Fruit fly (Drosophila melanogaster) whole organism, wandering third instar larva: ENCODE results near the gene CG12362.

Experiments used
- CG32264 ChIP-seq: fragments of 200-800 bp; sonication (Bioruptor generic); optimal IDR thresholded peaks from 2 replicates; lab custom pipeline; 2016; ENCODE audit warnings: missing biosample characterization, missing genetic modification characterization
- CG9705 ChIP-seq: fragments of 200-800 bp; sonication (Bioruptor generic); optimal IDR thresholded peaks from 2 replicates; lab custom pipeline; 2018; ENCODE audit warnings: missing biosample characterization, mild to moderate bottlenecking, missing genetic modification characterization
- CrebA ChIP-seq: fragments of 200-800 bp; sonication (Bioruptor generic); optimal IDR thresholded peaks from 2 replicates; lab custom pipeline; 2016; ENCODE audit warnings: missing biosample characterization, mild to moderate bottlenecking, missing genetic modification characterization, borderline replicate concordance
- Dif ChIP-seq: fragments of 200-275, 200-300 bp; sonication (Bioruptor generic); optimal IDR thresholded peaks from 2 replicates; lab custom pipeline; 2018; ENCODE audit warnings: missing biosample characterization, missing genetic modification characterization; ENCODE audit not compliant: partially characterized antibody
- GATAd ChIP-seq: sonication (Bioruptor generic); optimal IDR thresholded peaks from 2 replicates; lab custom pipeline; 2016; ENCODE audit warnings: missing biosample characterization, missing genetic modification characterization
- Hnf4 ChIP-seq: fragments of 200-800 bp; sonication (Bioruptor generic); optimal IDR thresholded peaks from 2 replicates; lab custom pipeline; 2016; ENCODE audit warnings: missing biosample characterization, mild to moderate bottlenecking, missing genetic modification characterization
- Hr78 ChIP-seq: fragments of >200 bp; optimal IDR thresholded peaks from 2 replicates; lab custom pipeline; 2017; ENCODE audit warnings: missing biosample characterization, missing genetic modification characterization
- Hr83 ChIP-seq: fragments of 200-300 bp; sonication (Bioruptor generic); optimal IDR thresholded peaks from 2 replicates; lab custom pipeline; 2016; ENCODE audit warnings: missing biosample characterization, mild to moderate bottlenecking, missing genetic modification characterization, moderate library complexity; ENCODE audit not compliant: poor library complexity, severe bottlenecking
- Jra ChIP-seq: sonication (Bioruptor generic); optimal IDR thresholded peaks from 2 replicates; lab custom pipeline; 2016; ENCODE audit warnings: missing biosample characterization, missing genetic modification characterization
- Mio ChIP-seq: sonication (Bioruptor generic); optimal IDR thresholded peaks from 2 replicates; lab custom pipeline; 2016; ENCODE audit warnings: missing biosample characterization, missing genetic modification characterization
- Myc ChIP-seq: fragments of >200 bp; optimal IDR thresholded peaks from 2 replicates; lab custom pipeline; 2017
- Vsx2 ChIP-seq: fragments of 200-300, 225-300 bp; sonication (Bioruptor generic); optimal IDR thresholded peaks from 2 replicates; lab custom pipeline; 2018; ENCODE audit warnings: missing biosample characterization, missing genetic modification characterization; ENCODE audit not compliant: partially characterized antibody
- br ChIP-seq: fragments of 200-800 bp; sonication (Bioruptor generic); optimal IDR thresholded peaks from 2 replicates; lab custom pipeline; 2016; ENCODE audit warnings: missing biosample characterization, missing genetic modification characterization
- dl ChIP-seq, 2 experiments: fragments of 175-275, 200-275 bp in 1 of 2; fragments of 200-275 bp in 1 of 2; sonication (Bioruptor generic); optimal IDR thresholded peaks; lab custom pipeline; 2018; ENCODE audit warnings: mild to moderate bottlenecking in 2 of 2, missing biosample characterization in 2 of 2, missing genetic modification characterization in 2 of 2, moderate library complexity in 2 of 2; ENCODE audit not compliant: partially characterized antibody in 2 of 2, insufficient read depth in 1 of 2
- ey ChIP-seq: fragments of 200-800 bp; sonication (Bioruptor generic); optimal IDR thresholded peaks from 2 replicates; lab custom pipeline; 2016; ENCODE audit warnings: missing biosample characterization, missing genetic modification characterization
- foxo ChIP-seq, 2 experiments: fragments of 200-800 bp; sonication (Bioruptor generic); optimal IDR thresholded peaks; 2 replicates in 1 of 2; 3 replicates in 1 of 2; lab custom pipeline; 2016 to 2017; ENCODE audit warnings: missing biosample characterization in 2 of 2, missing genetic modification characterization in 2 of 2
- fru ChIP-seq: fragments of 200-800 bp; sonication (Bioruptor generic); optimal IDR thresholded peaks from 3 replicates; lab custom pipeline; 2016; ENCODE audit warnings: missing biosample characterization, mild to moderate bottlenecking, missing genetic modification characterization
- h ChIP-seq: fragments of 200-800 bp; sonication (Bioruptor generic); optimal IDR thresholded peaks from 3 replicates; lab custom pipeline; 2016; ENCODE audit warnings: missing biosample characterization, mild to moderate bottlenecking, missing genetic modification characterization
- lola ChIP-seq: fragments of >200 bp; optimal IDR thresholded peaks from 2 replicates; lab custom pipeline; 2017; ENCODE audit warnings: missing biosample characterization, missing genetic modification characterization
- psq ChIP-seq: fragments of 200-800 bp; sonication (Bioruptor generic); optimal IDR thresholded peaks from 3 replicates; lab custom pipeline; 2017; ENCODE audit warnings: missing biosample characterization, mild to moderate bottlenecking, missing genetic modification characterization, moderate library complexity
- sv ChIP-seq: fragments of 200-800 bp; sonication (Bioruptor generic); optimal IDR thresholded peaks from 3 replicates; lab custom pipeline; 2016; ENCODE audit warnings: missing biosample characterization, missing genetic modification characterization
- tai ChIP-seq: sonication (Bioruptor generic); optimal IDR thresholded peaks from 2 replicates; lab custom pipeline; 2016; ENCODE audit warnings: missing biosample characterization, missing genetic modification characterization
- usp ChIP-seq: fragments of >200 bp; optimal IDR thresholded peaks from 2 replicates; lab custom pipeline; 2017; ENCODE audit warnings: missing biosample characterization, missing genetic modification characterization
- woc ChIP-seq: sonication (Bioruptor generic); optimal IDR thresholded peaks from 2 replicates; lab custom pipeline; 2016; ENCODE audit warnings: missing biosample characterization, mild to moderate bottlenecking, missing genetic modification characterization

The CG12362 gene

DNA sequence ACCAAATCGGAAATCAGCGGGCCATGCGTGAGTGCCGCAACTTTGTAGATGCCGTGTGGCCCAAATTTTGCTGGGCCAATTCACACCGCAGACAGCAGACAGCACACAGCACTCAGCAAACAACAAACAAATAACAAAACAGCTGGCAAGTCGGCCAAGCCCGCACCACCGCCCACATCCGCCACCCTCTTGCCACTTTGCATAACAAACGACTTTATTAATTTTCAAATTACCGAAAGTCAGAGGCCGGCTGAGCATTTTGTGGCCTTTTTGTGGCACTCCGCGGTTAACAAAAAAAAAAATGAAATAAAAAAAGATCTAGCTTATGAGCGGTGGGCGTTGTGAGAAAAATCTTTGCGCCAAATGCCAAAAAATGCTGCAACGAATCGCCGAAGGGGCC lies 37.1 kb downstream of the CG12362 start:
- TF ChIP-seq fru (no peak), Jra (GFP tag; lab: Kevin White, UChicago) (no peak), GATAd (GFP tag; lab: Kevin White, UChicago) (no peak), Hr78 (GFP tag; lab: Kevin White, UChicago) (no peak), h (GFP tag; lab: Kevin White, UChicago) (no peak), CrebA (GFP tag; lab: Kevin White, UChicago) (no peak), Myc (lab: Kevin White, UChicago) (no peak), CG32264 (GFP tag; lab: Kevin White, UChicago) (no peak), psq (GFP tag; lab: Kevin White, UChicago) (no peak)

- no peak for TF ChIP-seq foxo (GFP tag; optimal IDR thresholded peaks at IDR 0.05; lab: Kevin White, UChicago)
- no peak for TF ChIP-seq Hr83
- no peak for TF ChIP-seq Hr78 (GFP tag; lab: Kevin White, UChicago)
- no peak for TF ChIP-seq h (GFP tag; lab: Kevin White, UChicago)
- no peak for TF ChIP-seq Hnf4
- TF ChIP-seq fru: no peak
- TF ChIP-seq Vsx2 (GFP tag; lab: Kevin White, UChicago): no peak
- TF ChIP-seq CG9705 (GFP tag; lab: Kevin White, UChicago): no peak
- no peak for TF ChIP-seq Dif (GFP tag; lab: Kevin White, UChicago)
- TF ChIP-seq usp (GFP tag; lab: Kevin White, UChicago): no peak
- TF ChIP-seq Mio (GFP tag; lab: Kevin White, UChicago): no peak
- no peak for TF ChIP-seq Jra (GFP tag; lab: Kevin White, UChicago)
- TF ChIP-seq GATAd (GFP tag; lab: Kevin White, UChicago): no peak
- TF ChIP-seq tai (GFP tag; lab: Kevin White, UChicago): no peak
- TF ChIP-seq CrebA (GFP tag; lab: Kevin White, UChicago): no peak
- no peak for TF ChIP-seq lola
- no peak for TF ChIP-seq Myc (lab: Kevin White, UChicago)
- TF ChIP-seq sv (GFP tag; lab: Kevin White, UChicago): no peak
- no peak for TF ChIP-seq dl (GFP tag; optimal IDR thresholded peaks at IDR 0.05; lab: Kevin White, UChicago; ENCODE audit: insufficient read depth in 1 of 2, partially characterized antibody in 2 of 2)
- no peak for TF ChIP-seq woc (GFP tag; lab: Kevin White, UChicago)
- TF ChIP-seq, all 38 proteins: peak for 0
Observed at dm6 chr3L:10459076-10459475, 46.5 kb downstream of the CG12362 start.

DNA sequence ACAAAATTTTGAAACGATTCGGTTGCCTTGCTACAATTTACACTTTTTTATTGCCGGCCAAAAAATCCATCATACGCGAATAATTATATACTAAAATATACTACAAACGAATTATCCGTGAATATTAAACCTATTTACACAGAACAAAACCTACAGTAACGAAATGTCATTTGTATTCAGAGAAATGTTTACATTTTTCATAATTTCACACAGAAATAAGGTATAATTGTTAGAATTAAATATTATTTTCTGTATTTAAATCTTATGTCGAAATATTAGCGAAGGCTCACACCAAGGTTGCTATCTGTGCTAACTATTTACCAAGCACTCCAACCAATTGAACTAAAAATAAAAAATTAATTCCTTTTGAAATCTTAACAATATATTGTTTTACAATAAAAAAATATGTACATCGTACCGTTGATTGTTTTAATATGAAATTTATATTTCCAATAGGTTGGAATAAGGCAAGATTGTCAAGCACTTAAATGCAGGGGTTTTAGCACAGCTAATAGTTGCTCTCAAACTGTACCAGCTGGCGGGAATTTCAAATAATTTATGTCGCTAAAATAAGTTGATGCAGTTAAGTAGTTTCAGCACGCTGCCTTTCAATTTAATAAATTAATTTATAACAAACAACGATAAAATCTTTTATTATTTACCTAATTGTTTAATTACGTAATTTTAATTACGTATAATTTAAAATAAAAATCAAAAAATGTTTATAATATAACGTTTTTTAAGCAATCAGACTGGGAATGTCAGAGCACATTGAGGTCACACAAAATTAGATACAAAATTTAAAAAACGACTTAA lies 50.6 kb downstream of the CG12362 start, which contains the start of the genes Gem3 and CG32061:
Gene Gem3 (minus strand): TSS at position 51 of the 816 bp plus-strand sequence.
Gene CG32061 (plus strand): TSS at position 766 of the 816 bp plus-strand sequence.
- TF ChIP-seq Myc (lab: Kevin White, UChicago) (peak; percentile 79), ey (GFP tag; lab: Kevin White, UChicago) (no peak), sv (GFP tag; lab: Kevin White, UChicago) (no peak), Hnf4 (no peak), br (GFP tag; lab: Kevin White, UChicago) (no peak)
